Fruit fly (Drosophila melanogaster) Kc167 (cell line): ENCODE results near the gene Nepl9.

Experiments used
- Myc ChIP-seq: fragments of >200 bp; optimal IDR thresholded peaks from 2 replicates; lab custom pipeline; 2017; ENCODE audit warnings: missing external identifiers
- insv ChIP-seq: fragments of >200 bp; optimal IDR thresholded peaks from 3 replicates; lab custom pipeline; 2018; ENCODE audit warnings: missing external identifiers
- ttk ChIP-seq: sonication (Bioruptor generic); optimal IDR thresholded peaks from 2 replicates; lab custom pipeline; 2017; ENCODE audit warnings: missing external identifiers

DNA sequence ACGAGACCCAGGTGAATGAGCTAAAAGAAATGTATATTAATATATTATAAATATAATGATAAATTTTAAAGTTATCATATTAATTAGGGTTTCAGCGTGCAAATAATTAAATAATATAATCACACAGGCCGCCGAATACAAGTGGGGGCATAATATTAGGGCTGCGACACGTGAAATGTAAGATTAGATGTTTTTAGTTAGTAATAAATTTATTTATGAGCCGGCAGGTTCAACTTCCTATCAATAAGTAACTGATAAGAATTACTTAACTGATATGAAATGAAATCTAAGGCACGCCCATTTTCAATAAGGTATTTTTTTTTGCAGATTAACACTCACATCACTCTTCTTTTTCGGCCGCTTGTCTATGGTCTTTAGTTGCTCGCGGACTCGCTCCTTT lies 47.2 kb downstream of the Nepl9 start:
- TF ChIP-seq ttk (lab: Kevin White, UChicago), result no peak
- no peak for TF ChIP-seq insv (lab: Kevin White, UChicago)
- TF ChIP-seq Myc (lab: Kevin White, UChicago), result no peak
